Worm (Caenorhabditis elegans) whole organism, L2 larva: ENCODE results near the gene seb-3.

ENCODE experiments used
- ceh-16 ChIP-seq: fragments of 150-350 bp; optimal IDR thresholded peaks from 2 replicates; lab custom pipeline; 2014; ENCODE audit warnings: missing biosample characterization, missing genetic modification characterization
- fos-1 ChIP-seq: fragments of 150-350 bp; optimal IDR thresholded peaks from 2 replicates; lab custom pipeline; 2014; ENCODE audit warnings: missing biosample characterization, missing genetic modification characterization
- lin-11 ChIP-seq: fragments of 150-350 bp; sonication (generic microtip); optimal IDR thresholded peaks from 2 replicates; lab custom pipeline; 2014; ENCODE audit warnings: missing biosample characterization, missing genetic modification characterization, inconsistent platforms, mixed read lengths
- mab-5 ChIP-seq: fragments of 150-350 bp; optimal IDR thresholded peaks from 2 replicates; lab custom pipeline; 2014; ENCODE audit warnings: missing biosample characterization, missing genetic modification characterization
- nhr-23 ChIP-seq: fragments of 150-350 bp; optimal IDR thresholded peaks from 2 replicates; lab custom pipeline; 2014; ENCODE audit warnings: missing biosample characterization, missing genetic modification reagents, missing genetic modification characterization
- nhr-237 ChIP-seq: fragments of 150-350 bp; optimal IDR thresholded peaks from 2 replicates; lab custom pipeline; 2014; ENCODE audit warnings: missing biosample characterization, missing genetic modification characterization
- nhr-25 ChIP-seq: fragments of 150-350 bp; sonication (generic microtip); optimal IDR thresholded peaks from 3 replicates; lab custom pipeline; 2014; ENCODE audit warnings: missing biosample characterization, missing genetic modification characterization
- ztf-11 ChIP-seq: sonication (generic microtip); optimal IDR thresholded peaks from 2 replicates; lab custom pipeline; 2017; ENCODE audit warnings: missing biosample characterization, missing genetic modification characterization

DNA sequence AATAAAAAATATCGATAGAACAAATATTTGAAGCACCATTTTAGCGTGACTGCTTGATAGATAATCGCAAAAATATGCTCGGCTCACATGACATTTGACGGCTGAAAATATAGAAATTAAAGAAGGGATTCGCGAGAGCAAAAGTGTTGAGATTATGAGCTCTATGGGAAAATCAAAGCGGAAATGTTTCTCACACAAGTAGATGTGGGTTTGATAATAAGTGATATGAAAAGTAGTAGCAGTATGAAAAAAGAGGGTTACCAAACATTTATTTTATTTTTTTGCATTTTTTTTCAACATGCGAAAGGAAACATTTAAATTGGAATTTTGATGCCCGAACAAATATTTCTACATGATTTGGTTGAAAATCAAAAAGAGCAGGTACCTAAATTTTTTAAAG lies 34.8 kb upstream of the seb-3 start, which contains the start of gene iglr-1:
- TF ChIP-seq fos-1 (tag; lab: Kevin White, UChicago) (no peak), nhr-23 (tag; lab: Kevin White, UChicago) (no peak), nhr-25 (tag; lab: Kevin White, UChicago) (no peak), ceh-16 (tag; lab: Kevin White, UChicago) (no peak), lin-11 (tag; lab: Kevin White, UChicago) (no peak), nhr-237 (tag; lab: Kevin White, UChicago) (no peak), ztf-11 (tag; lab: Kevin White, UChicago) (no peak), mab-5 (tag; lab: Kevin White, UChicago) (no peak)
